Worm (Caenorhabditis elegans) whole organism, young adult: ENCODE data around the gene kel-8.

Source experiments
- ama-1 ChIP-seq, 3 experiments: fragments of 150-350 bp in 1 of 3; sonication (generic microtip) in 2 of 3; optimal IDR thresholded peaks; 2 replicates each; lab custom pipeline; 2014 to 2018; ENCODE audit warnings: missing biosample characterization in 2 of 3, missing genetic modification characterization in 2 of 3, missing genetic modification reagents in 2 of 3
- ceh-40 ChIP-seq: fragments of 200-800 bp; sonication (Bioruptor generic); IDR thresholded peaks from 2 replicates; pipeline ENCODE4 v1.3.6; 2022; ENCODE audit warnings: missing genetic modification characterization, missing compliant biosample characterization
- dpff-1 ChIP-seq: sonication (generic microtip); optimal IDR thresholded peaks from 2 replicates; lab custom pipeline; 2017; ENCODE audit warnings: mild to moderate bottlenecking, missing genetic modification characterization, missing compliant biosample characterization
- egl-44 ChIP-seq: fragments of 200-800 bp; sonication (Bioruptor generic); IDR thresholded peaks from 2 replicates; pipeline ENCODE4 v1.3.6; 2022; ENCODE audit warnings: missing genetic modification reagents, missing genetic modification characterization, missing compliant biosample characterization
- fkh-3 ChIP-seq: sonication (generic microtip); optimal IDR thresholded peaks from 2 replicates; lab custom pipeline; 2016; ENCODE audit warnings: mild to moderate bottlenecking, missing genetic modification characterization, missing compliant biosample characterization
- hmg-20 ChIP-seq: fragments of 200-800 bp; sonication (Bioruptor generic); IDR thresholded peaks from 2 replicates; pipeline ENCODE4 v1.3.6; 2022; ENCODE audit warnings: missing genetic modification reagents, missing genetic modification characterization, missing compliant biosample characterization
- lag-1 ChIP-seq: fragments of 200-800 bp; sonication (Bioruptor generic); IDR thresholded peaks from 2 replicates; pipeline ENCODE4 v1.3.6; 2022; ENCODE audit warnings: missing genetic modification reagents, missing genetic modification characterization, missing compliant biosample characterization
- lin-35 ChIP-seq, 3 experiments: fragments of 150-350 bp in 2 of 3; sonication (generic microtip) in 1 of 3; optimal IDR thresholded peaks; 2 replicates each; lab custom pipeline; 2014 to 2018; ENCODE audit warnings: missing biosample characterization in 3 of 3, missing genetic modification characterization in 3 of 3, missing genetic modification reagents in 3 of 3
- unc-130 ChIP-seq: sonication (generic microtip); optimal IDR thresholded peaks from 2 replicates; lab custom pipeline; 2016; ENCODE audit warnings: missing genetic modification reagents, missing genetic modification characterization, missing compliant biosample characterization

- TF ChIP-seq egl-44 (GFP tag; lab: Robert Waterston, UW) (no peak), hmg-20 (no peak), lag-1 (GFP tag; lab: Robert Waterston, UW) (no peak), lin-35 (GFP tag; optimal IDR thresholded peaks at IDR 0.05; lab: Kevin White, UChicago) (peak in 1 of 3 experiments; percentile 57), unc-130 (no peak), ceh-40 (GFP tag; lab: Robert Waterston, UW) (no peak), ama-1 (optimal IDR thresholded peaks at IDR 0.05; lab: Kevin White, UChicago) (no peak), ama-1 (GFP tag; optimal IDR thresholded peaks at IDR 0.05; lab: Kevin White, UChicago) (no peak), fkh-3 (no peak), dpff-1 (tag; lab: Kevin White, UChicago) (no peak)
These were observed 23.1 kb downstream of the kel-8 start, which contains the start of gene Y45G12B.2 for ce11 chrV:2694389-2694788.
